Fruit fly (Drosophila melanogaster) whole organism, adult: Measurements from ENCODE around the gene CG15864.
A peak's percentile ranks its signal among the peaks of the same experiment; 100 is the strongest.

Experiments
- CG11617 ChIP-seq: fragments of 200-800 bp; sonication (Bioruptor generic); optimal IDR thresholded peaks from 2 replicates; lab custom pipeline; 2017; ENCODE audit warnings: mild to moderate bottlenecking, missing biosample characterization, missing genetic modification reagents, missing genetic modification characterization
- CG12768 ChIP-seq: fragments of 200-800 bp; sonication (Bioruptor generic); optimal IDR thresholded peaks from 2 replicates; lab custom pipeline; 2017; ENCODE audit warnings: missing biosample characterization, missing genetic modification characterization, mild to moderate bottlenecking, moderate library complexity, missing genetic modification reagents
- CG14711 ChIP-seq: fragments of 200-800 bp; sonication (Bioruptor generic); optimal IDR thresholded peaks from 2 replicates; lab custom pipeline; 2018; ENCODE audit warnings: missing biosample characterization, mild to moderate bottlenecking, missing genetic modification characterization, moderate library complexity
- CG1620 ChIP-seq: fragments of 200-800 bp; sonication (Bioruptor generic); optimal IDR thresholded peaks from 2 replicates; lab custom pipeline; 2016; ENCODE audit warnings: missing biosample characterization, missing genetic modification characterization
- CG33017 ChIP-seq: fragments of 200-800 bp; sonication (Bioruptor generic); optimal IDR thresholded peaks from 2 replicates; lab custom pipeline; 2018; ENCODE audit warnings: missing biosample characterization, mild to moderate bottlenecking, missing genetic modification characterization, moderate library complexity
- CG5204 ChIP-seq: fragments of 200-800 bp; sonication (Bioruptor generic); optimal IDR thresholded peaks from 2 replicates; lab custom pipeline; 2016; ENCODE audit warnings: missing biosample characterization, missing genetic modification characterization
- CG7045 ChIP-seq: fragments of 200-800 bp; sonication (Bioruptor generic); optimal IDR thresholded peaks from 2 replicates; lab custom pipeline; 2017; ENCODE audit warnings: missing biosample characterization, mild to moderate bottlenecking, missing genetic modification characterization
- CG7101 ChIP-seq: fragments of 200-800 bp; sonication (Bioruptor generic); optimal IDR thresholded peaks from 2 replicates; lab custom pipeline; 2018; ENCODE audit warnings: missing biosample characterization, mild to moderate bottlenecking, missing genetic modification characterization, moderate library complexity
- Clk ChIP-seq: fragments of 200-800 bp; sonication (Bioruptor generic); optimal IDR thresholded peaks from 2 replicates; lab custom pipeline; 2017; ENCODE audit warnings: missing biosample characterization, missing genetic modification characterization
- Crg-1 ChIP-seq: fragments of 200-800 bp; sonication (Bioruptor generic); optimal IDR thresholded peaks from 2 replicates; lab custom pipeline; 2016; ENCODE audit warnings: missing biosample characterization, missing genetic modification characterization
- Hr96 ChIP-seq: fragments of 200-800 bp; sonication (Bioruptor generic); optimal IDR thresholded peaks from 2 replicates; lab custom pipeline; 2016; ENCODE audit warnings: missing biosample characterization, missing genetic modification characterization
- Mnt ChIP-seq: fragments of 200-800 bp; sonication (Bioruptor generic); optimal IDR thresholded peaks from 2 replicates; lab custom pipeline; 2016; ENCODE audit warnings: missing biosample characterization, mild to moderate bottlenecking, missing genetic modification characterization
- bab1 ChIP-seq: fragments of 200-800 bp; sonication (Bioruptor generic); optimal IDR thresholded peaks from 3 replicates; lab custom pipeline; 2019; ENCODE audit warnings: missing biosample characterization, mild to moderate bottlenecking, missing genetic modification characterization, moderate library complexity
- cic ChIP-seq: fragments of 200-800 bp; sonication (Bioruptor generic); optimal IDR thresholded peaks from 2 replicates; lab custom pipeline; 2017; ENCODE audit warnings: missing biosample characterization, mild to moderate bottlenecking, missing genetic modification characterization, moderate library complexity
- cnc ChIP-seq, 2 experiments: fragments of >200 bp; optimal IDR thresholded peaks; 2 replicates each; lab custom pipeline; 2017
- kay ChIP-seq: fragments of 200-800 bp; sonication (Bioruptor generic); peaks from one replicate; lab custom pipeline; 2016; ENCODE audit warnings: missing biosample characterization, missing genetic modification characterization, borderline replicate concordance
- ovo ChIP-seq: fragments of 200-800 bp; sonication (Bioruptor generic); optimal IDR thresholded peaks from 2 replicates; lab custom pipeline; 2016; ENCODE audit warnings: missing biosample characterization, missing genetic modification characterization
- pad ChIP-seq: fragments of 200-800 bp; sonication (Bioruptor generic); optimal IDR thresholded peaks from 3 replicates; lab custom pipeline; 2017; ENCODE audit warnings: missing biosample characterization, missing genetic modification characterization, mild to moderate bottlenecking, moderate library complexity, missing genetic modification reagents
- tj ChIP-seq: fragments of 200-800 bp; sonication (Bioruptor generic); optimal IDR thresholded peaks from 3 replicates; lab custom pipeline; 2017; ENCODE audit warnings: missing biosample characterization, mild to moderate bottlenecking, missing genetic modification characterization, moderate library complexity
- toe ChIP-seq: fragments of 200-800 bp; sonication (Bioruptor generic); optimal IDR thresholded peaks from 2 replicates; lab custom pipeline; 2016; ENCODE audit warnings: missing biosample characterization, missing genetic modification characterization

CG15864 gene

DNA sequence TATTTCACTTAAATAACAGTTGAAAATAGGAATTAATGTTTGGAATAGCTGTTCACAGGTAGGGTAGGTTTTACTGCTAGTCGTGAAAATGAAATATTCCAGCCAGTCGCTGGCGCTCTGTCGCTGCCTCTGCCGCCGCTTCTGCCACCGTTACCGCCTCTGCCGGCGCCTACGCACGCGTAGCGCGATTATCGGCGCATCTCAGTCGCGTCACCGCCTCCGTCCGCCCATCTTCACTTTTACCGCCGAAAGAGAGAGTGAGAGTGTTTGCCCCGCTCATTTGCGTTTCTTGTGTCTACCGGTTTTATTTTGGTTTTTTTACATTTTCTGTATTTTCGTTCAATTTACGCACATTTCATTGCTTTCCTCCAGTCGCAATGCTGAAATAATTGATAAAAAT lies 3.3 kb downstream of the CG15864 start:
- no peak for TF ChIP-seq CG33017 (tag; lab: Kevin White, UChicago)
- no peak for TF ChIP-seq CG5204 (GFP tag; lab: Kevin White, UChicago)
- no peak for TF ChIP-seq CG12768
- no peak for TF ChIP-seq ovo (GFP tag; lab: Kevin White, UChicago)
- no peak for TF ChIP-seq bab1
- TF ChIP-seq CG14711 (tag; lab: Kevin White, UChicago) = no peak
- no peak for TF ChIP-seq pad (GFP tag; lab: Kevin White, UChicago)
- no peak for TF ChIP-seq CG7101 (tag; lab: Kevin White, UChicago)
- no peak for TF ChIP-seq Crg-1

DNA sequence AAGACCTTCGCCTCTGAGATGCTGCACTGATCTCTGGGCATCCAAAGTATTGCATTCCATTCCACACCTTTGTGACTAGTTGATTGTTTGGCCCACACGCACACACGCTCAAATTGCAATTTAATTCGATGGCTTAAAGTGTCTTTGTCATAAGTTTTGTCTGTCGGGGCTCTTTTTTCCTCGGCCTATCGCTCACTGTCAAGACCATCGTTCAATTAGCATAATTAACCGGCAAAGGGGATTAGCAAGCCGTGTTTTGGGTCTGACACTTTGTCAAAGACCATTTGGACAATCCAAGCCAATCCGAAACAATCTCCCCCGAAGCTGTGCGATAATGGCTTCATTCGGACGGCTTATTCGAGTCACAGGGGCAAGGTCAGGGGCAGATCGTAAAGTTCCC lies 6.1 kb downstream of the CG15864 start:
- TF ChIP-seq Hr96 (GFP tag; lab: Kevin White, UChicago) (no peak), Crg-1 (no peak), cnc (optimal IDR thresholded peaks at IDR 0.05; lab: Kevin White, UChicago) (no peak), toe (GFP tag; lab: Kevin White, UChicago) (no peak), CG1620 (GFP tag; lab: Kevin White, UChicago) (no peak), CG11617 (GFP tag; lab: Kevin White, UChicago) (no peak)

DNA sequence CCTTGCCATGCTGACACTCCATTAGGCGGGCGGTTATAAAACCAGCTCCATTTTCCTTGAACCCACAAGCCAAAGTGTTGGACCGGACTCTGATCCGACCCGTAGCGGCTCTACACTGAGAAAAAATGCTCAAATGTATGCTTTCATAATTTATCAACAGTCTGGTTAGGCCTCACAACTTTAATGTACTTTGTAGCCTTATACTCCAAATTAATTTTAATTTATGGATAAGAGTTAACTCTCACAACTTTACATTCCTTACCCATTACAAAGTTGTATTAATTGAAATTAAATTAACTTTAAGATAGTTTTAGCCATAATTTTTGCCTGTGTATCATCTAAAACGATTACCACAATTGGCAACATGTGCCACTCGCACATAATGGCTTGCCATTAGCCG lies 7.8 kb downstream of the CG15864 start:
- no peak for TF ChIP-seq CG1620 (GFP tag; lab: Kevin White, UChicago)
- TF ChIP-seq Hr96 (GFP tag; lab: Kevin White, UChicago) = no peak
- no peak for TF ChIP-seq Crg-1
- TF ChIP-seq cic (GFP tag; lab: Kevin White, UChicago) = no peak
- TF ChIP-seq tj (GFP tag; lab: Kevin White, UChicago) = no peak
- TF ChIP-seq CG33017 (tag; lab: Kevin White, UChicago) = no peak
- TF ChIP-seq Clk (GFP tag; lab: Kevin White, UChicago) = no peak

DNA sequence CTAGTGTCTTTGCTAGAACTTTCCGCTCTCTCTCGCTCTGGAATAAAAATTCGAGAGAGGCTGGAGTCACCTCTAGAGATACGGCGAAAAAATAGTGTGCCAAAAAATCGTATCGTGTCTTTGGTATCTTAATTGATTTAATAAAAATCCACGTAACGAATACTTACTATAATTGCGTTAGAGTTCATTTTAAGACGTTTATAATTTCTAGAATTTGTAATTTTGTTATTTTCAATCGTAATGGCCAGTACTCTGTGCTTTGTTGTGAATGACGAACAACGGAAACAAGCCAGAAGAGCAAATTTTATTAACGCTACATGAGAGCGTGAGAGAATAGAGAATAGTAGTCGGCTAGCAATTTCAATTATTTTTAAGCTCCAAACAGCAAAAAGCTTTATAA lies 13.4 kb downstream of the CG15864 start:
- TF ChIP-seq Hr96 (GFP tag; lab: Kevin White, UChicago) (no peak), CG33017 (tag; lab: Kevin White, UChicago) (peak; percentile 4), kay (GFP tag; lab: Kevin White, UChicago) (peak; percentile 92), cnc (optimal IDR thresholded peaks at IDR 0.05; lab: Kevin White, UChicago) (no peak), ovo (GFP tag; lab: Kevin White, UChicago) (peak; percentile 8), CG11617 (GFP tag; lab: Kevin White, UChicago) (no peak), CG12768 (no peak), CG5204 (GFP tag; lab: Kevin White, UChicago) (no peak)

DNA sequence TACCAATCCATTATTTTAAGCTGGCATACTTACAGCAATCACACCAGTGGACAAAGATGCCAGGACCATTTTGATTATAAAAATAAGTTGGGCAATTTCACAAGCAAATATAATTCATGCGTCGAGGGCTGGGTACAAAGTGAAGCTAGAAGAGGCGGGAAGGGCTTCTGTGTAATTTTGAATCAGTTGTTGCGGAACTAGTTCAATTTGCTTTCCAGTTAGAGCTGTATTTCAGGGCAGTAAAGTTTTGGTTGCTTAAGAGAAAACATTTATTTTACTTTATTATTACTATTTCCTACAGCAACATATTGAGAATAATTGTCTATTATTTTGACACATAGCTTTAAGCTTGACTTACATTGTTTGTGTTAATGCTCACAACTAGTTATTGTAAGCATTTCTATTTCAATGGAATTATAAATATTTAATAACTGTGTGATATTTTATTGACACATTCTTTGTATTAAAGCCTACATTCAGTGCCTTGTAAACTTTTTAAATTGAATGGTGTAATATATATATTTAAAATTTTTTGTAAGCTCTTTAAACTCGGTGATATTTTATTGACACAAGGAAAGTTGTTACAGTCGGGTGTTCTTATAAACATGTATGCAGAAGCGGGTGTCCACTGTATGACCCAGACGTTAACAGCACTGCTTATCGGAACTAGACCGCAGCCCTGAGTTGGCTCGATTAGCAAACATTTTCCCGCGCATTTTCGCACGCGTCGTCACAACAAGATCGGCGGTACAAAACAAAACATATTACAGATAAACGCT lies 16.3 kb downstream of the CG15864 start, which contains the start of the genes RPA1 and Mcm2:
Gene RPA1, minus strand, starts transcription at position 150 of the 779 bp plus-strand sequence.
Gene Mcm2, plus strand, starts transcription at position 669 of the 779 bp plus-strand sequence.
- TF ChIP-seq Hr96 (GFP tag; lab: Kevin White, UChicago) = peak; percentile 47
- TF ChIP-seq cnc (optimal IDR thresholded peaks at IDR 0.05; lab: Kevin White, UChicago) = no peak
- no peak for TF ChIP-seq Clk (GFP tag; lab: Kevin White, UChicago)
- peak; percentile 68 for TF ChIP-seq pad (GFP tag; lab: Kevin White, UChicago)
- TF ChIP-seq bab1 = peak; percentile 51
- peak; percentile 86 for TF ChIP-seq CG12768
- TF ChIP-seq tj (GFP tag; lab: Kevin White, UChicago) = peak; percentile 53
- peak; percentile 68 for TF ChIP-seq CG1620 (GFP tag; lab: Kevin White, UChicago)
- peak; percentile 44 for TF ChIP-seq Crg-1
- TF ChIP-seq CG5204 (GFP tag; lab: Kevin White, UChicago) = peak; percentile 69
- peak; percentile 79 for TF ChIP-seq toe (GFP tag; lab: Kevin White, UChicago)
- TF ChIP-seq kay (GFP tag; lab: Kevin White, UChicago) = no peak
- TF ChIP-seq CG7101 (tag; lab: Kevin White, UChicago) = peak; percentile 77
- peak; percentile 66 for TF ChIP-seq CG14711 (tag; lab: Kevin White, UChicago)
- TF ChIP-seq cic (GFP tag; lab: Kevin White, UChicago) = no peak
- TF ChIP-seq ovo (GFP tag; lab: Kevin White, UChicago) = peak; percentile 64
- TF ChIP-seq CG11617 (GFP tag; lab: Kevin White, UChicago) = peak; percentile 84
- peak; percentile 73 for TF ChIP-seq CG33017 (tag; lab: Kevin White, UChicago)
- TF ChIP-seq CG7045 (GFP tag; lab: Kevin White, UChicago) = peak; percentile 70
- peak; percentile 63 for TF ChIP-seq Mnt (GFP tag; lab: Kevin White, UChicago)

DNA sequence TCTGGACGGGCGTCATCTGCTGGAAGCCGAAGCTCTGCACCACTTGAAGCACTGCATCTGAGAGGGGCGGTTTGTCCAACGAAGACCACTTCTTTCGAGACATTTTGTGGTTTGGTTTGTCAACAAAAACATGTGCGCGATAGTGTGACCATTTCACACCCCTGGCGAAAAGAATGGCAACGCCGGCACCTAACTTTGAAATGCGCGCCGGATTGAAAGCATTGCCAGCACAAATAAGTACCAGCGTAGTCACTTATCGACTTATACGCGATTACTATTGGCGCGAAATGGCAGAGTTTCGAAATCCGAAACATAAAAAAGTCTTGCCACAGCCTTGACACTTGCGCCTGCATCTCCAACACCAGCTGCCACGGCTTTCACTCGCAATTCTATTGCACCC lies 21.5 kb downstream of the CG15864 start, which contains the start of gene CG9630:
Gene CG9630, minus strand, starts transcription at position 157 of the 400 bp plus-strand sequence.
- peak; percentile 56 for TF ChIP-seq bab1
- no peak for TF ChIP-seq Hr96 (GFP tag; lab: Kevin White, UChicago)
- peak; percentile 100 for TF ChIP-seq Mnt (GFP tag; lab: Kevin White, UChicago)
- no peak for TF ChIP-seq CG12768
- TF ChIP-seq CG7101 (tag; lab: Kevin White, UChicago) = peak; percentile 4
- no peak for TF ChIP-seq Clk (GFP tag; lab: Kevin White, UChicago)
- TF ChIP-seq toe (GFP tag; lab: Kevin White, UChicago) = no peak
- TF ChIP-seq CG14711 (tag; lab: Kevin White, UChicago) = no peak
